Worm (Caenorhabditis elegans): Measurements from ENCODE around the gene F01D5.5.

DNA sequence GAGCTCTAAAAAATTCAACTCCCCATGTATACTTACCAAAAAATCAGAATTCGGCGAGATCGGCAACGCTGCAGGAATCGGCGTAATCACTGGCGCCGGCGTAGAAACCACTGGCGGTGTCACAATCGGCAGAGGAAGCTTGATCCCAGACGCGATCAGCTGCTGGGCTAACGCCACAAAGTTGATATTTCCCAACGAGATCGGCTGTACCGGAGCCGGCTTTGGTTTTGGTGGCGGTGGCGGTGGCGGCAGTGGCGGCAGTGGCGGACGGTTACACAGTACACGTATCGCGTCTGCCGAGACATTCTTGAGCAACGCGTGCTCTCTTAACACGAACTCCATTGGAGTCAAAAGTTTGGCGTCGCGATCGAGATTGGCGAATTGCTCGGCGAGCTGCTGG, 32.5 kb upstream of the F01D5.5 start:
- TF ChIP-seq ztf-11 (tag; optimal IDR thresholded peaks at IDR 0.05) (no peak), ceh-82 (tag; optimal IDR thresholded peaks at IDR 0.05) (no peak), Y116A8C.19 (tag; optimal IDR thresholded peaks at IDR 0.05; ENCODE audit: borderline replicate concordance) (no peak), lin-13 (GFP tag; optimal IDR thresholded peaks at IDR 0.05) (no peak), swsn-7 (tag; optimal IDR thresholded peaks at IDR 0.05) (no peak), fos-1 (tag; optimal IDR thresholded peaks at IDR 0.05) (no peak), tbx-2 (tag; optimal IDR thresholded peaks at IDR 0.05) (no peak), ama-1 (optimal IDR thresholded peaks at IDR 0.05) (no peak)

All from whole organism, L1 larva.